Worm (Caenorhabditis elegans) whole organism, mixed stage, embryonic: Measurements from ENCODE around the gene atf-7.

Experiments
- M03D4.4 ChIP-seq: sonication (generic microtip); optimal IDR thresholded peaks from 2 replicates; lab custom pipeline; 2017; ENCODE audit warnings: mild to moderate bottlenecking, missing genetic modification characterization, missing compliant biosample characterization
- bed-3 ChIP-seq: fragments of 200-800 bp; sonication (Bioruptor generic); optimal IDR thresholded peaks from 3 replicates; lab custom pipeline; 2018; ENCODE audit warnings: mild to moderate bottlenecking, missing genetic modification characterization, moderate library complexity, missing compliant biosample characterization
- ceh-43 ChIP-seq: fragments of 200-800 bp; sonication (Bioruptor generic); optimal IDR thresholded peaks from 2 replicates; lab custom pipeline; 2018; ENCODE audit warnings: mild to moderate bottlenecking, missing genetic modification characterization, moderate library complexity, missing compliant biosample characterization
- ceh-83 ChIP-seq: fragments of 200-800 bp; sonication (Bioruptor generic); optimal IDR thresholded peaks from 2 replicates; lab custom pipeline; 2018; ENCODE audit warnings: mild to moderate bottlenecking, missing genetic modification characterization, missing compliant biosample characterization
- ces-1 ChIP-seq: fragments of 150-350 bp; optimal IDR thresholded peaks from 2 replicates; lab custom pipeline; 2014; ENCODE audit warnings: missing biosample characterization, missing genetic modification reagents, missing genetic modification characterization
- cnd-1 ChIP-seq: fragments of 200-800 bp; sonication (Bioruptor generic); optimal IDR thresholded peaks from 2 replicates; lab custom pipeline; 2018; ENCODE audit warnings: mild to moderate bottlenecking, missing genetic modification characterization, missing compliant biosample characterization
- drap-1 ChIP-seq: fragments of 200-800 bp; sonication (Bioruptor generic); optimal IDR thresholded peaks from 3 replicates; lab custom pipeline; 2018; ENCODE audit warnings: mild to moderate bottlenecking, missing genetic modification characterization, missing compliant biosample characterization
- elt-1 ChIP-seq: sonication (generic microtip); optimal IDR thresholded peaks from 2 replicates; lab custom pipeline; 2017; ENCODE audit warnings: missing genetic modification characterization, mild to moderate bottlenecking, missing compliant biosample characterization, antibody characterized with exemption, moderate library complexity, borderline replicate concordance; ENCODE audit not compliant: insufficient read depth
- elt-3 ChIP-seq: fragments of 150-350 bp; optimal IDR thresholded peaks from 2 replicates; lab custom pipeline; 2014; ENCODE audit warnings: missing biosample characterization, missing genetic modification characterization
- ham-2 ChIP-seq: fragments of 200-800 bp; sonication (Bioruptor generic); optimal IDR thresholded peaks from 2 replicates; lab custom pipeline; 2018; ENCODE audit warnings: mild to moderate bottlenecking, missing genetic modification characterization, missing compliant biosample characterization
- hlh-1 ChIP-seq: fragments of 150-350 bp; optimal IDR thresholded peaks from 2 replicates; lab custom pipeline; 2014; ENCODE audit warnings: missing biosample characterization, missing genetic modification reagents, missing genetic modification characterization
- lin-13 ChIP-seq: fragments of 150-350 bp; optimal IDR thresholded peaks from 2 replicates; lab custom pipeline; 2014; ENCODE audit warnings: missing biosample characterization, missing genetic modification characterization
- lin-32 ChIP-seq: fragments of 200-800 bp; sonication (Bioruptor generic); optimal IDR thresholded peaks from 2 replicates; lab custom pipeline; 2018; ENCODE audit warnings: mild to moderate bottlenecking, missing genetic modification characterization, missing compliant biosample characterization
- lsy-2 ChIP-seq: fragments of 150-350 bp; optimal IDR thresholded peaks from 2 replicates; lab custom pipeline; 2014; ENCODE audit warnings: missing biosample characterization, missing genetic modification characterization
- mab-5 ChIP-seq: fragments of 150-350 bp; optimal IDR thresholded peaks from 2 replicates; lab custom pipeline; 2014; ENCODE audit warnings: missing biosample characterization, missing genetic modification characterization
- mep-1 ChIP-seq: fragments of 150-350 bp; optimal IDR thresholded peaks from 2 replicates; lab custom pipeline; 2017; ENCODE audit warnings: missing biosample characterization, missing genetic modification reagents, missing genetic modification characterization, inconsistent platforms
- mls-2 ChIP-seq: sonication (generic microtip); optimal IDR thresholded peaks from 2 replicates; lab custom pipeline; 2016; ENCODE audit warnings: mild to moderate bottlenecking, missing genetic modification characterization, moderate library complexity, missing compliant biosample characterization
- nhr-2 ChIP-seq: fragments of 150-350 bp; optimal IDR thresholded peaks from 2 replicates; lab custom pipeline; 2014; ENCODE audit warnings: missing biosample characterization, missing genetic modification characterization
- nhr-237 ChIP-seq: fragments of 150-350 bp; optimal IDR thresholded peaks from 2 replicates; lab custom pipeline; 2014; ENCODE audit warnings: missing biosample characterization, missing genetic modification characterization
- nhr-28 ChIP-seq: fragments of 150-350 bp; optimal IDR thresholded peaks from 2 replicates; lab custom pipeline; 2014; ENCODE audit warnings: missing biosample characterization, missing genetic modification characterization
- nhr-76 ChIP-seq: sonication (generic microtip); optimal IDR thresholded peaks from 2 replicates; lab custom pipeline; 2017; ENCODE audit warnings: missing biosample characterization, missing genetic modification characterization
- sptf-1 ChIP-seq: sonication (generic microtip); optimal IDR thresholded peaks from 2 replicates; lab custom pipeline; 2017; ENCODE audit warnings: mild to moderate bottlenecking, missing genetic modification characterization, moderate library complexity, missing compliant biosample characterization
- unc-120 ChIP-seq: sonication (generic microtip); optimal IDR thresholded peaks from 2 replicates; lab custom pipeline; 2017; ENCODE audit warnings: missing genetic modification characterization, missing compliant biosample characterization; ENCODE audit not compliant: poor library complexity, severe bottlenecking
- unc-39 ChIP-seq: fragments of 150-350 bp; optimal IDR thresholded peaks from 2 replicates; lab custom pipeline; 2014; ENCODE audit warnings: missing biosample characterization, missing genetic modification characterization
- unc-62 ChIP-seq: fragments of 150-350 bp; optimal IDR thresholded peaks from 2 replicates; lab custom pipeline; 2014; ENCODE audit warnings: missing biosample characterization, missing genetic modification reagents, missing genetic modification characterization
- zip-8 ChIP-seq: fragments of 150-350 bp; optimal IDR thresholded peaks from 2 replicates; lab custom pipeline; 2014; ENCODE audit warnings: missing biosample characterization, missing genetic modification characterization
- ztf-11 ChIP-seq: fragments of 150-350 bp; optimal IDR thresholded peaks from 2 replicates; lab custom pipeline; 2014; ENCODE audit warnings: missing biosample characterization, missing genetic modification characterization

atf-7 gene

DNA sequence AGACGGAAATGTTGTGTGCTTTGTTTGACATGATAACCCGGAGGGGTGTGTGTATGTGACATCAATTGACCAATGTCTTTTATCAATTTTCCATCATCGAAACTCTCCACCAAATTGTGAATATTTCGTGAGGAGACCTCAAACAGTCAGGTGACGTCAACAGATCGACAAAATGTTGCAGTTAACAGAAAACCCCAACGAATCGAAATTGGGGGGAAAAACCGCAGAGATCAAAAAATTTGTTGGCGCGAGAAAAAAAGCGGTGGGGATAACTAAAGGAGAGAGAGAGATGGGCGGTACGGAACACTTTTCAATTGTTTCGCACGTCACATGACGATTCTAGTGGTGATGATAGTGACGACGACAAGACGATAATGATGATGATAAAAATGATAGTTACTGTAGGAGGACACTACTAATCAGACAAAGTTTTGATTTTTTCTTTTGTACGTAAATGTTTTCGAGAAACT, 4.3 kb downstream of the atf-7 start:
- no peak for TF ChIP-seq mab-5 (tag; lab: Kevin White, UChicago)
- no peak for TF ChIP-seq ztf-11 (tag; lab: Kevin White, UChicago)

DNA sequence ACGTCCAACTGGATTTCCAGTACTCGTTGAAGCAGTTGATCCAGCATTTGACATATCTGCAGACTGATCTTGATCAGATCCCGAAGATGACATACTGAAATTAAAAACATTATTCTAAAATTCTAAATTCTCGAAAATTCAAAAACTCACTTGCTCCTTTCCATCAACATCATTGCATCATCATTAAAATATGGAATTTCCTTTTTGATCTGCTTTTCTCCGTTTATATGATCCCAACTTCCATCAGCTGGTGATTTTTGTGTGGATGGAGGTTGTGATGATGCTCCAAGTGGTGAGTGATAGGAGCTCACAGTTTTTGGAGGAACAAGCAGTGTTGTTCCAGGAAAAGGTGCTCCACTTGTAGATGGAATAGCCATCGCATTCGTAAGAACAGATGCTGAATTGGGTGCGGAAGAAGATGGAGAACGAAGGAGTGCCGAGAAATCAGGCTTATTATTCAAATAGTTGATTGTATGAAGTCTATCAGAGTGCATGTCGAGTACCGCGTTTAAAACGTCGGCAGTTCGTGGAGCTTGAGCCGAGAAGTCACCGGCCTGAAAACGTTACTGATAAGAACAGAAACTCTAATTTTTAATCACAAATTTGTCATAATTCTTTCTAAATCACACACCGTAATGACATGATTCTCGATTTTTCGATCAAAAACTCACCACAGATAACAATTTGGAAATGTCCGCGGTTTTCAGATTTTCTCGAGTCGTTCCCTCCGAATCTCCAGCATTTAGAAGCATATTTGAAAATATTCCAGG, 5.7 kb downstream of the atf-7 start:
- TF ChIP-seq drap-1 (GFP tag; lab: Kevin White, UChicago), result no peak
- no peak for TF ChIP-seq zip-8
- TF ChIP-seq mep-1 (tag; lab: Kevin White, UChicago), result no peak
- TF ChIP-seq nhr-28 (tag; lab: Kevin White, UChicago), result no peak
- TF ChIP-seq nhr-76 (tag; lab: Kevin White, UChicago), result no peak
- no peak for TF ChIP-seq bed-3 (GFP tag; lab: Kevin White, UChicago)
- no peak for TF ChIP-seq ham-2 (GFP tag; lab: Kevin White, UChicago)
- TF ChIP-seq ztf-11 (tag; lab: Kevin White, UChicago), result no peak
- no peak for TF ChIP-seq ceh-43 (GFP tag; lab: Kevin White, UChicago)
- no peak for TF ChIP-seq lin-32 (GFP tag; lab: Kevin White, UChicago)
- no peak for TF ChIP-seq lsy-2 (tag; lab: Kevin White, UChicago)
- TF ChIP-seq unc-120, result no peak
- TF ChIP-seq nhr-237 (tag; lab: Kevin White, UChicago), result no peak
- no peak for TF ChIP-seq unc-39 (tag; lab: Kevin White, UChicago)

DNA sequence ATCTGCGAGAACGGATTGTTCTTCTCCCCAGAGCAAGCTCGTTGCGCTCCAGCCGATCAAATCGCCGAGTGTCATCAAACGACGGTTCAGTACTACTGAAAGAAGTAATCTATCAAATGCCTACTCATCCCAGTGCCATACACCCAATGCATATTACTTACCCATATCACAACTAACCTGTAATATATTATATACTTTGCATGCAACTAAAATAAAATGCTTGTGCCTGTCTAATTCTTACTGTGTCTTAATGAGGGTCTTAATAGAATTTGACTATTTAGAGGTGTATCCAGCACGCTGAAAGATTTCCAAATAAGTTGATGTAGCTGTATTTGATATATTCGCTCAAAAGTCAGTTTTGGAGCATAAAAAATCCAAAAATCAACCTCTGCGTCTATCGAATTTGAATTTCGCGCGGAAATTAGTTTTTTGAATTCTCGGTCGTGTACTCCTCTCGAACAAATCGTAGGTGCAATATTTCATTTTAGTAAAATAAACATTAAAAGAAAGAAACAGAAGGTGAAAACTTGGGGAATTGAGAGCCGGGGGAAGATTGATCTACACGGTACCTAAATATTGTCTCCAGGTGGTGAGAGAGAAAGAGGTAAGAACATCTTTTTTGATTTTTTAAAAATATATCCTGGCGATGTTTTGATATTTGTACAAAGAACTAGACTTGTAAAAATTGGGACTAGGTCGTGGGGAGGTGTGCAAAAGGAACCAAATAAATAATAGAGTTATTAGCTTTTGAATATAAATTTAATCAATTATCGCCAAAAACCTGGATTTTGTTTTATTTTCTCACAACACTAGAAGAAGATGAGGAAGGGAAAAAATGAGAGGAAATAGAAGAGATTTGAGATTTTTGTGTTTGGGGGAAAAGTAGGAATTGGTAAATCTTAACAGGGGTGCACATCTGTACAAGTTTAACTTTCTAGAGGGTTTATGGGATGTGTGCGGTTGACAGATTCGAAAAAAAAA, 7.4 kb downstream of the atf-7 start:
- TF ChIP-seq elt-3 (tag; lab: Kevin White, UChicago), result no peak
- peak; percentile 62 for TF ChIP-seq ceh-83 (GFP tag; lab: Kevin White, UChicago)
- no peak for TF ChIP-seq elt-1 (tag; lab: Kevin White, UChicago)
- TF ChIP-seq sptf-1 (tag; lab: Kevin White, UChicago), result peak; percentile 21
- no peak for TF ChIP-seq mab-5 (tag; lab: Kevin White, UChicago)
- TF ChIP-seq cnd-1, result peak; percentile 25
- TF ChIP-seq nhr-2 (tag; lab: Kevin White, UChicago), result no peak

DNA sequence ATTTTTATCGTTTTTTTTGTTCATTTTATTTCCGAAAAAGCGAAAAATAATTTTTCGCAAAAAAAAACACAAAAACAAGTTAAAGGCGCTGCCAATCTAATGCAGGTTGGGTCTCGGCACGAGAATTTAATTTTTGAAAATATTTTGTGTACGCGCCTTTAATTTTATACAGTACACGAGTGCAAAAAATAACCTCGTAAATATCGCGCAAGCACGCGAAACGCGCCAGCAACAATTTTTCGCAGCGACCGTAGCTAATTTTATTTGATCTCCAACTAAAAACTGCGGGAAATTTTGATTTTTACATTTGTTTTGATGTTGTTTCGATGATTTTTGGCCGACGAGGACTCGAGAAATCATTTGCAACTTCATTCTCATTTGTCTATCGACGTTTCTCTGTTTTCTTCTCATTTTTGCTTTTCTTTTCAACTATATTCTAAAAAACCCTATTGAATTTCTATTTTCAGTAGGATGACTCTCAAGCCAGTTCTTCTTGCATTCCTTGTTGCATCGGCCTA, 9.9 kb downstream of the atf-7 start, which contains the start of gene cpg-1:
Gene cpg-1, plus strand, starts transcription at position 468 of the 518 bp plus-strand sequence.
- TF ChIP-seq nhr-2 (tag; lab: Kevin White, UChicago) (no peak), elt-1 (tag; lab: Kevin White, UChicago) (no peak), lin-13 (tag; lab: Kevin White, UChicago) (no peak), ceh-83 (GFP tag; lab: Kevin White, UChicago) (no peak), hlh-1 (tag; lab: Kevin White, UChicago) (no peak)

DNA sequence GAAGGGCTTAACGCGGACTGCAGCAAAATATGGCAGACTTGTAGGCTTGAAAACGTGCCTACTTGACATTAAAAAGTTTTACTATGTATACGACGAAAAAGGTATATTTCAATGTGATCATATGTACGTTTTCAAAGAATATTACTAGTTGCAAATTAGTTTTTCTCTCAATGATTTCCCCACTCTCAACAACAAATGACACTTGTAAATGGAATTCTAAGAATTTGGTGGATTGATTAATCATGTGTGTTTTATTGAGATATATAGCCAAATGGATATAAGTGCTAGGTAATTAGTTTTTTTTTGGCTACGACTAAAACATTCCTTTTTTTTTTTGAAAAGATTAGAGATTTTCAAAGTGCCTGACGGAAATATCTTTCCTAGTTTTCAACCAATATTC, 11.6 kb downstream of the atf-7 start:
- TF ChIP-seq M03D4.4 (tag; lab: Kevin White, UChicago), result no peak
- no peak for TF ChIP-seq mls-2
- no peak for TF ChIP-seq zip-8
- no peak for TF ChIP-seq ces-1 (GFP tag; lab: Kevin White, UChicago)
- TF ChIP-seq drap-1 (GFP tag; lab: Kevin White, UChicago), result no peak
- no peak for TF ChIP-seq hlh-1 (tag; lab: Kevin White, UChicago)
- TF ChIP-seq unc-62 (GFP tag; lab: Kevin White, UChicago), result no peak
- no peak for TF ChIP-seq sptf-1 (tag; lab: Kevin White, UChicago)
